Fruit fly (Drosophila melanogaster) whole organism, embryonic: Measurements from ENCODE around the gene hbt.

Source experiments
- Bdp1 ChIP-seq: fragments of 200-800 bp; sonication (Bioruptor generic); optimal IDR thresholded peaks from 3 replicates; lab custom pipeline; 2016; ENCODE audit warnings: missing biosample characterization, missing genetic modification characterization
- Bteb2 ChIP-seq: fragments of 200-800 bp; sonication (Bioruptor generic); optimal IDR thresholded peaks from 2 replicates; lab custom pipeline; 2016; ENCODE audit warnings: missing biosample characterization, missing genetic modification characterization
- CG10654 ChIP-seq: fragments of 200-800 bp; sonication (Bioruptor generic); optimal IDR thresholded peaks from 2 replicates; lab custom pipeline; 2016; ENCODE audit warnings: missing biosample characterization, missing genetic modification characterization
- CG14050 ChIP-seq: fragments of 200-800 bp; sonication (Bioruptor generic); IDR thresholded peaks from 3 replicates; pipeline ENCODE4 v1.3.6; 2022; ENCODE audit warnings: missing biosample characterization, missing genetic modification characterization
- CG15696 ChIP-seq: fragments of 200-800 bp; sonication (Bioruptor generic); optimal IDR thresholded peaks from 2 replicates; lab custom pipeline; 2019; ENCODE audit warnings: missing biosample characterization, mild to moderate bottlenecking, missing genetic modification characterization, moderate library complexity
- CG17612 ChIP-seq: fragments of 200-800 bp; sonication (Bioruptor generic); IDR thresholded peaks from 2 replicates; pipeline ENCODE4 v1.3.6; 2022; ENCODE audit warnings: missing biosample characterization, missing genetic modification characterization
- CG17802 ChIP-seq: fragments of 200-800 bp; sonication (Bioruptor generic); optimal IDR thresholded peaks from 2 replicates; lab custom pipeline; 2018; ENCODE audit warnings: missing biosample characterization, mild to moderate bottlenecking, missing genetic modification characterization, moderate library complexity
- CG2199 ChIP-seq: fragments of 200-800 bp; sonication (Bioruptor generic); IDR thresholded peaks from 3 replicates; pipeline ENCODE4 v1.3.6; 2022; ENCODE audit warnings: missing biosample characterization, missing genetic modification characterization
- CG2875 ChIP-seq: fragments of 200-800 bp; sonication (Bioruptor generic); optimal IDR thresholded peaks from 2 replicates; lab custom pipeline; 2017; ENCODE audit warnings: missing biosample characterization, mild to moderate bottlenecking, missing genetic modification characterization, missing genetic modification reagents
- CG31388 ChIP-seq: fragments of 200-800 bp; sonication (Bioruptor generic); optimal IDR thresholded peaks from 2 replicates; lab custom pipeline; 2016; ENCODE audit warnings: missing biosample characterization, missing genetic modification characterization
- CG3281 ChIP-seq: fragments of 200-800 bp; sonication (Bioruptor generic); optimal IDR thresholded peaks from 3 replicates; lab custom pipeline; 2017; ENCODE audit warnings: missing biosample characterization, mild to moderate bottlenecking, missing genetic modification characterization
- CG34422 ChIP-seq: fragments of 200-800 bp; sonication (Bioruptor generic); IDR thresholded peaks from 3 replicates; pipeline ENCODE4 v1.3.6; 2022; ENCODE audit warnings: missing biosample characterization, missing genetic modification characterization
- CG3995 ChIP-seq: fragments of 200-800 bp; sonication (Bioruptor generic); optimal IDR thresholded peaks from 3 replicates; lab custom pipeline; 2016; ENCODE audit warnings: missing biosample characterization, missing genetic modification characterization
- CG42726 ChIP-seq: fragments of 200-800 bp; sonication (Bioruptor generic); IDR thresholded peaks from 2 replicates; pipeline ENCODE4 v1.3.6; 2022; ENCODE audit warnings: missing biosample characterization, missing genetic modification characterization; ENCODE audit not compliant: partially characterized antibody
- CG4360 ChIP-seq: fragments of 200-800 bp; sonication (Bioruptor generic); IDR thresholded peaks from 2 replicates; pipeline ENCODE4 v1.3.6; 2022; ENCODE audit warnings: missing biosample characterization, missing genetic modification characterization
- CG6765 ChIP-seq: fragments of 200-800 bp; sonication (Bioruptor generic); optimal IDR thresholded peaks from 3 replicates; lab custom pipeline; 2017; ENCODE audit warnings: missing biosample characterization, mild to moderate bottlenecking, missing genetic modification characterization
- CG7556 ChIP-seq: fragments of 200-800 bp; sonication (Bioruptor generic); optimal IDR thresholded peaks from 2 replicates; lab custom pipeline; 2017; ENCODE audit warnings: missing biosample characterization, mild to moderate bottlenecking, missing genetic modification characterization
- CG7745 ChIP-seq: fragments of 200-800 bp; sonication (Bioruptor generic); optimal IDR thresholded peaks from 2 replicates; lab custom pipeline; 2018; ENCODE audit warnings: missing biosample characterization, mild to moderate bottlenecking, missing genetic modification characterization, moderate library complexity
- CG7963 ChIP-seq: fragments of 200-800 bp; sonication (Bioruptor generic); IDR thresholded peaks from 3 replicates; pipeline ENCODE4 v1.3.6; 2022; ENCODE audit warnings: missing biosample characterization, missing genetic modification characterization; ENCODE audit not compliant: partially characterized antibody
- CG8281 ChIP-seq: fragments of 200-800 bp; sonication (Bioruptor generic); optimal IDR thresholded peaks from 2 replicates; lab custom pipeline; 2018; ENCODE audit warnings: missing biosample characterization, mild to moderate bottlenecking, missing genetic modification characterization, moderate library complexity
- CG9609 ChIP-seq: fragments of 200-800 bp; sonication (Bioruptor generic); optimal IDR thresholded peaks from 3 replicates; lab custom pipeline; 2016; ENCODE audit warnings: missing biosample characterization, missing genetic modification characterization
- H2.0 ChIP-seq: fragments of 200-800 bp; sonication (Bioruptor generic); IDR thresholded peaks from 2 replicates; pipeline ENCODE4 v1.3.6; 2022; ENCODE audit warnings: missing biosample characterization, missing genetic modification characterization
- HmgZ ChIP-seq: fragments of 200-800 bp; sonication (Bioruptor generic); optimal IDR thresholded peaks from 2 replicates; lab custom pipeline; 2018; ENCODE audit warnings: missing biosample characterization, mild to moderate bottlenecking, missing genetic modification characterization
- MESR4 ChIP-seq: fragments of 200-800 bp; sonication (Bioruptor generic); optimal IDR thresholded peaks from 2 replicates; lab custom pipeline; 2018; ENCODE audit warnings: missing biosample characterization, mild to moderate bottlenecking, missing genetic modification characterization, moderate library complexity
- MTF-1 ChIP-seq: fragments of 200-800 bp; sonication (Bioruptor generic); optimal IDR thresholded peaks from 2 replicates; lab custom pipeline; 2018; ENCODE audit warnings: missing biosample characterization, mild to moderate bottlenecking, missing genetic modification characterization, borderline replicate concordance
- NFAT ChIP-seq: fragments of 200-800 bp; sonication (Bioruptor generic); IDR thresholded peaks from 2 replicates; pipeline ENCODE4 v1.3.6; 2022; ENCODE audit warnings: missing biosample characterization, missing genetic modification characterization
- Nf-YC ChIP-seq: fragments of 200-800 bp; optimal IDR thresholded peaks from 3 replicates; lab custom pipeline; 2019; ENCODE audit warnings: missing biosample characterization, mild to moderate bottlenecking, missing genetic modification characterization, moderate library complexity
- Scr ChIP-seq: fragments of 200-800 bp; sonication (Bioruptor generic); IDR thresholded peaks from 2 replicates; pipeline ENCODE4 v1.3.6; 2022; ENCODE audit warnings: missing biosample characterization, missing genetic modification characterization; ENCODE audit not compliant: partially characterized antibody
- Spps ChIP-seq: fragments of 200-800 bp; sonication (Bioruptor generic); optimal IDR thresholded peaks from 2 replicates; lab custom pipeline; 2018; ENCODE audit warnings: missing biosample characterization, mild to moderate bottlenecking, missing genetic modification characterization
- Vsx1 ChIP-seq: fragments of 200-800 bp; sonication (Bioruptor generic); optimal IDR thresholded peaks from 2 replicates; lab custom pipeline; 2017; ENCODE audit warnings: missing biosample characterization, mild to moderate bottlenecking, missing genetic modification characterization, missing genetic modification reagents
- Xbp1 ChIP-seq: fragments of 200-800 bp; sonication (Bioruptor generic); optimal IDR thresholded peaks from 3 replicates; lab custom pipeline; 2016; ENCODE audit warnings: missing biosample characterization, mild to moderate bottlenecking, missing genetic modification characterization
- btn ChIP-seq: fragments of 200-800 bp; sonication (Bioruptor generic); optimal IDR thresholded peaks from 2 replicates; lab custom pipeline; 2016; ENCODE audit warnings: missing biosample characterization, missing genetic modification characterization
- cg ChIP-seq: fragments of 200-800 bp; sonication (Bioruptor generic); optimal IDR thresholded peaks from 3 replicates; lab custom pipeline; 2019; ENCODE audit warnings: missing biosample characterization, mild to moderate bottlenecking, missing genetic modification characterization, moderate library complexity
- fd64A ChIP-seq: fragments of 200-800 bp; sonication (Bioruptor generic); optimal IDR thresholded peaks from 3 replicates; lab custom pipeline; 2018; ENCODE audit warnings: missing biosample characterization, mild to moderate bottlenecking, missing genetic modification characterization
- fd96Cb ChIP-seq: fragments of 200-800 bp; sonication (Bioruptor generic); optimal IDR thresholded peaks from 2 replicates; lab custom pipeline; 2018; ENCODE audit warnings: missing biosample characterization, mild to moderate bottlenecking, missing genetic modification characterization, moderate library complexity
- gce ChIP-seq: fragments of 200-800 bp; sonication (Bioruptor generic); IDR thresholded peaks from 3 replicates; pipeline ENCODE4 v1.3.6; 2022; ENCODE audit warnings: missing biosample characterization, missing genetic modification characterization
- gfzf ChIP-seq: fragments of 200-800 bp; sonication (Bioruptor generic); optimal IDR thresholded peaks from 2 replicates; lab custom pipeline; 2016; ENCODE audit warnings: missing biosample characterization, mild to moderate bottlenecking, missing genetic modification characterization, moderate library complexity
- grn ChIP-seq: fragments of 200-800 bp; sonication (Bioruptor generic); optimal IDR thresholded peaks from 3 replicates; lab custom pipeline; 2017; ENCODE audit warnings: missing biosample characterization, missing genetic modification characterization
- gt ChIP-seq: fragments of 200-800 bp; sonication (Bioruptor generic); IDR thresholded peaks from 2 replicates; pipeline ENCODE4 v1.3.6; 2022; ENCODE audit warnings: missing biosample characterization, missing genetic modification characterization
- kay ChIP-seq: fragments of 200-800 bp; sonication (Bioruptor generic); optimal IDR thresholded peaks from 2 replicates; lab custom pipeline; 2016; ENCODE audit warnings: missing biosample characterization, missing genetic modification characterization
- ken ChIP-seq: fragments of 200-800 bp; sonication (Bioruptor generic); IDR thresholded peaks from 3 replicates; pipeline ENCODE4 v1.3.6; 2022; ENCODE audit warnings: missing biosample characterization, missing genetic modification characterization
- klu ChIP-seq: fragments of 200-800 bp; sonication (Bioruptor generic); IDR thresholded peaks from 2 replicates; pipeline ENCODE4 v1.3.6; 2022; ENCODE audit warnings: missing biosample characterization, missing genetic modification characterization
- kni ChIP-seq: fragments of 200-800 bp; sonication (Bioruptor generic); optimal IDR thresholded peaks from 3 replicates; lab custom pipeline; 2017; ENCODE audit warnings: mild to moderate bottlenecking, missing biosample characterization, missing genetic modification reagents, missing genetic modification characterization
- luna ChIP-seq: fragments of 200-800 bp; sonication (Bioruptor generic); optimal IDR thresholded peaks from 2 replicates; lab custom pipeline; 2016; ENCODE audit warnings: missing biosample characterization, missing genetic modification characterization
- nerfin-2 ChIP-seq: fragments of 200-800 bp; sonication (Bioruptor generic); IDR thresholded peaks from 2 replicates; pipeline ENCODE4 v1.3.6; 2022; ENCODE audit warnings: missing biosample characterization, missing genetic modification characterization; ENCODE audit not compliant: partially characterized antibody
- shn ChIP-seq: fragments of 200-800 bp; sonication (Bioruptor generic); optimal IDR thresholded peaks from 3 replicates; lab custom pipeline; 2016; ENCODE audit warnings: missing biosample characterization, missing genetic modification characterization
- sr ChIP-seq: fragments of 200-800 bp; sonication (Bioruptor generic); IDR thresholded peaks from 3 replicates; pipeline ENCODE4 v1.3.6; 2022; ENCODE audit warnings: missing biosample characterization, missing genetic modification characterization
- stwl ChIP-seq: fragments of 200-800 bp; sonication (Bioruptor generic); optimal IDR thresholded peaks from 3 replicates; lab custom pipeline; 2018; ENCODE audit warnings: missing biosample characterization, mild to moderate bottlenecking, missing genetic modification characterization, moderate library complexity
- vnd ChIP-seq: fragments of 200-800 bp; sonication (Bioruptor generic); IDR thresholded peaks from 3 replicates; pipeline ENCODE4 v1.3.6; 2022; ENCODE audit warnings: missing biosample characterization, missing genetic modification characterization; ENCODE audit not compliant: partially characterized antibody
- yki ChIP-seq: fragments of >200 bp; optimal IDR thresholded peaks from 3 replicates; lab custom pipeline; 2018
- zfh1 ChIP-seq: fragments of 200-800 bp; sonication (Bioruptor generic); IDR thresholded peaks from 3 replicates; pipeline ENCODE4 v1.3.6; 2022; ENCODE audit warnings: missing biosample characterization, missing genetic modification characterization

hbt gene

dm6 chr2L:13370762-13371161, 39.8 kb upstream of the hbt start, which contains the start of gene ND-B22 (continued):
- TF ChIP-seq fd64A (GFP tag; lab: Kevin White, UChicago) (no peak), CG42726 (no peak), CG6765 (GFP tag; lab: Kevin White, UChicago) (no peak), CG31388 (GFP tag; lab: Kevin White, UChicago) (no peak), HmgZ (peak; percentile 65), CG9609 (GFP tag; lab: Kevin White, UChicago) (no peak), CG2199 (no peak), grn (no peak), MESR4 (GFP tag; lab: Kevin White, UChicago) (peak; percentile 90), CG10654 (GFP tag; lab: Kevin White, UChicago) (peak; percentile 31), CG7963 (GFP tag; lab: Robert Waterston, UW) (peak; percentile 16; the same call in 1 of the 3 replicates), luna (no peak), gt (no peak), CG15696 (tag; lab: Kevin White, UChicago) (no peak), CG2875 (GFP tag; lab: Kevin White, UChicago) (no peak), H2.0 (GFP tag; lab: Robert Waterston, UW) (peak; percentile 50), CG17612 (GFP tag; lab: Robert Waterston, UW) (no peak), ken (GFP tag; lab: Robert Waterston, UW) (no peak), Bdp1 (GFP tag; lab: Kevin White, UChicago) (peak; percentile 66), klu (no peak), vnd (GFP tag; lab: Robert Waterston, UW) (no peak), stwl (peak; percentile 96), CG14050 (no peak; the same call in 2 of the 3 replicates), cg (GFP tag; lab: Kevin White, UChicago) (no peak), kni (no peak), nerfin-2 (GFP tag; lab: Robert Waterston, UW) (no peak), sr (GFP tag; lab: Robert Waterston, UW) (no peak), CG3281 (peak; percentile 56), Spps (tag; lab: Kevin White, UChicago) (no peak), MTF-1 (no peak), CG7556 (GFP tag; lab: Kevin White, UChicago) (peak; percentile 16), NFAT (GFP tag; lab: Robert Waterston, UW) (no peak; the same call in 1 of the 2 replicates), btn (GFP tag; lab: Kevin White, UChicago) (no peak), CG34422 (peak; percentile 35; the same call in 1 of the 3 replicates), Nf-YC (tag; lab: Kevin White, UChicago) (peak; percentile 47), fd96Cb (tag; lab: Kevin White, UChicago) (no peak), shn (GFP tag; lab: Kevin White, UChicago) (peak; percentile 6), Bteb2 (GFP tag; lab: Kevin White, UChicago) (peak; percentile 8), yki (lab: Kevin White, UChicago) (no peak), gce (GFP tag; lab: Robert Waterston, UW) (no peak), Xbp1 (GFP tag; lab: Kevin White, UChicago) (peak; percentile 55), kay (GFP tag; lab: Kevin White, UChicago) (no peak), CG17802 (peak; percentile 32), CG3995 (GFP tag; lab: Kevin White, UChicago) (peak; percentile 32), Vsx1 (GFP tag; lab: Kevin White, UChicago) (peak; percentile 33), CG7745 (tag; lab: Kevin White, UChicago) (no peak), CG4360 (peak; percentile 97), zfh1 (GFP tag; lab: Robert Waterston, UW) (peak; percentile 66), gfzf (no peak), Scr (0 out of 2 replicates have a peak, but pooled peaks have one; percentile 25), CG8281 (tag; lab: Kevin White, UChicago) (no peak)
